Worm (Caenorhabditis elegans): Measurements from ENCODE around the gene act-2.
A peak's percentile ranks its signal among the peaks of the same experiment; 100 is the strongest.

act-2 gene

ce11 chrV:11029309-11029708, 48.6 kb downstream of the act-2 start (continued):
- TF ChIP-seq sox-4 (tag; optimal IDR thresholded peaks at IDR 0.05) (no peak), ztf-16 (tag; optimal IDR thresholded peaks at IDR 0.05) (peak; percentile 50), dve-1 (tag; optimal IDR thresholded peaks at IDR 0.05) (no peak), eyg-1 (tag; optimal IDR thresholded peaks at IDR 0.05) (peak; percentile 17), hlh-13 (GFP tag; optimal IDR thresholded peaks at IDR 0.05) (no peak), hlh-8 (tag; optimal IDR thresholded peaks at IDR 0.05) (peak; percentile 68), K09A11.1 (tag; optimal IDR thresholded peaks at IDR 0.05; ENCODE audit: insufficient read depth) (no peak), hlh-15 (tag; optimal IDR thresholded peaks at IDR 0.05) (no peak), nhr-11 (tag; optimal IDR thresholded peaks at IDR 0.05) (no peak), ceh-34 (tag; optimal IDR thresholded peaks at IDR 0.05) (peak; percentile 47), ceh-30 (tag; optimal IDR thresholded peaks at IDR 0.05) (no peak), C08G9.2 (tag; optimal IDR thresholded peaks at IDR 0.05) (peak; percentile 96), C38D4.7 (GFP tag; optimal IDR thresholded peaks at IDR 0.05) (no peak), zip-5 (tag; optimal IDR thresholded peaks at IDR 0.05) (peak; percentile 87), ceh-31 (tag; optimal IDR thresholded peaks at IDR 0.05) (peak; percentile 94)

- no peak for TF ChIP-seq hlh-8 (tag; optimal IDR thresholded peaks at IDR 0.05)
- no peak for TF ChIP-seq ceh-31 (tag; optimal IDR thresholded peaks at IDR 0.05)
- TF ChIP-seq ceh-45 (GFP tag; IDR thresholded peaks at IDR 0.05), result no peak
- no peak for TF ChIP-seq unc-42 (tag; optimal IDR thresholded peaks at IDR 0.05)
- no peak for TF ChIP-seq K09A11.1 (tag; optimal IDR thresholded peaks at IDR 0.05; ENCODE audit: insufficient read depth)
- TF ChIP-seq lim-6 (tag; optimal IDR thresholded peaks at IDR 0.05), result no peak
- no peak for TF ChIP-seq ztf-16 (tag; optimal IDR thresholded peaks at IDR 0.05)
- no peak for TF ChIP-seq syd-9 (tag; optimal IDR thresholded peaks at IDR 0.05)
- TF ChIP-seq nfya-1 (tag; optimal IDR thresholded peaks at IDR 0.05), result no peak
- TF ChIP-seq pha-2 (tag; optimal IDR thresholded peaks at IDR 0.05), result no peak
- TF ChIP-seq hlh-13 (GFP tag; optimal IDR thresholded peaks at IDR 0.05), result no peak
- TF ChIP-seq ceh-2 (tag; optimal IDR thresholded peaks at IDR 0.05), result no peak
- TF ChIP-seq fkh-6 (tag; optimal IDR thresholded peaks at IDR 0.05), result no peak
- no peak for TF ChIP-seq ets-4 (tag; optimal IDR thresholded peaks at IDR 0.05)
- no peak for TF ChIP-seq pqm-1 (tag; optimal IDR thresholded peaks at IDR 0.05)
- TF ChIP-seq odd-2 (tag; optimal IDR thresholded peaks at IDR 0.05), result no peak
- no peak for TF ChIP-seq ceh-6 (GFP tag; optimal IDR thresholded peaks at IDR 0.05)
- TF ChIP-seq ahr-1 (tag; optimal IDR thresholded peaks at IDR 0.05), result no peak
- no peak for TF ChIP-seq mec-3 (tag; optimal IDR thresholded peaks at IDR 0.05; ENCODE audit: borderline replicate concordance)
- TF ChIP-seq F13H6.1 (tag; optimal IDR thresholded peaks at IDR 0.05), result no peak
Observed at ce11 chrV:11027740-11028139, 50.2 kb downstream of the act-2 start.

Data from whole organism, late embryonic.